Worm (Caenorhabditis elegans) whole organism, L2 larva: ENCODE results near the gene K08H2.10.

ENCODE experiments used
- alr-1 ChIP-seq: fragments of 150-350 bp; optimal IDR thresholded peaks from 2 replicates; lab custom pipeline; 2014; ENCODE audit warnings: missing biosample characterization, missing genetic modification characterization
- blmp-1 ChIP-seq: sonication (generic microtip); optimal IDR thresholded peaks from 2 replicates; lab custom pipeline; 2017; ENCODE audit warnings: missing genetic modification characterization, mild to moderate bottlenecking, missing compliant biosample characterization, antibody characterized with exemption, moderate library complexity; ENCODE audit not compliant: insufficient read depth
- ceh-82 ChIP-seq: fragments of 150-350 bp; optimal IDR thresholded peaks from 2 replicates; lab custom pipeline; 2014; ENCODE audit warnings: missing biosample characterization, missing genetic modification characterization
- egl-27 ChIP-seq: sonication (generic microtip); optimal IDR thresholded peaks from 3 replicates; lab custom pipeline; 2017; ENCODE audit warnings: missing biosample characterization, missing genetic modification reagents, missing genetic modification characterization
- lin-39 ChIP-seq: fragments of 150-350 bp; optimal IDR thresholded peaks from 2 replicates; lab custom pipeline; 2014; ENCODE audit warnings: missing biosample characterization, missing genetic modification reagents, missing genetic modification characterization
- lsy-2 ChIP-seq, 2 experiments: fragments of 150-350 bp in 1 of 2; sonication (generic microtip) in 1 of 2; optimal IDR thresholded peaks; 2 replicates each; lab custom pipeline; 2014 to 2017; ENCODE audit warnings: missing biosample characterization in 2 of 2, missing genetic modification characterization in 2 of 2
- nhr-10 ChIP-seq: sonication (generic microtip); optimal IDR thresholded peaks from 2 replicates; lab custom pipeline; 2017; ENCODE audit warnings: missing biosample characterization, missing genetic modification characterization
- nhr-11 ChIP-seq: fragments of 150-350 bp; optimal IDR thresholded peaks from 2 replicates; lab custom pipeline; 2014; ENCODE audit warnings: missing biosample characterization, missing genetic modification characterization
- nhr-23 ChIP-seq: fragments of 150-350 bp; optimal IDR thresholded peaks from 2 replicates; lab custom pipeline; 2014; ENCODE audit warnings: missing biosample characterization, missing genetic modification reagents, missing genetic modification characterization
- nhr-237 ChIP-seq: fragments of 150-350 bp; optimal IDR thresholded peaks from 2 replicates; lab custom pipeline; 2014; ENCODE audit warnings: missing biosample characterization, missing genetic modification characterization
- nhr-77 ChIP-seq: fragments of 150-350 bp; optimal IDR thresholded peaks from 2 replicates; lab custom pipeline; 2014; ENCODE audit warnings: missing biosample characterization, missing genetic modification characterization
- peb-1 ChIP-seq: fragments of 150-350 bp; optimal IDR thresholded peaks from 2 replicates; lab custom pipeline; 2014; ENCODE audit warnings: missing biosample characterization, missing genetic modification characterization
- skn-1 ChIP-seq: sonication (generic microtip); optimal IDR thresholded peaks from 2 replicates; lab custom pipeline; 2017; ENCODE audit warnings: missing biosample characterization, missing genetic modification characterization

DNA sequence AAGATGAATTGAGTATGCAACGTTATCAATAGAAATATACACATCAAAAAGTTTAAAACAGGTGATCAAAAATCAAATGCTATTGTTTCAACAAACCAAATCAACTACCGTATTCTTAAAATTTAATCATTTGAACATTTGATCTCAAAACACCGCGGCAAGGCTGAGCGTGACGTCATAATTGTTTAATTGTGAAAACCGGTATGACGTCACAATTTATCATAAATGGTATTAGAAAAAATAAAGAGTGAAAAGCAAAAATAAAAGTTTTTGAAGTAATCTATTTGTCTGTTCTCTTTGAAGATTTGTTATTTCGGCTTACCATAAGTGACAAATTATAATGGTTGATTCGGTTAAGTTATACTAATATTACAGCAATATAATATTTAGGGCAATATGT is 29.8 kb upstream of the K08H2.10 start:
- no peak for TF ChIP-seq peb-1
- TF ChIP-seq nhr-10 (tag; lab: Kevin White, UChicago), result no peak
- TF ChIP-seq nhr-77, result no peak
- TF ChIP-seq lin-39, result no peak
- no peak for TF ChIP-seq lsy-2 (tag; optimal IDR thresholded peaks at IDR 0.05; lab: Kevin White, UChicago)
- TF ChIP-seq egl-27 (tag; lab: Kevin White, UChicago), result no peak
- TF ChIP-seq nhr-11, result no peak
- TF ChIP-seq nhr-23 (tag; lab: Kevin White, UChicago), result no peak
- no peak for TF ChIP-seq alr-1 (tag; lab: Kevin White, UChicago)
- TF ChIP-seq nhr-237 (tag; lab: Kevin White, UChicago), result no peak
- TF ChIP-seq blmp-1, result no peak
- no peak for TF ChIP-seq ceh-82 (tag; lab: Kevin White, UChicago)
- TF ChIP-seq skn-1, result no peak
